Fruit fly (Drosophila melanogaster) S2 (cell line): ENCODE results near the gene CG18262.

Source experiments
- CG8478 ChIP-seq: fragments of >200 bp; optimal IDR thresholded peaks from 2 replicates; lab custom pipeline; 2018
- CTCF ChIP-seq, 2 experiments: fragments of >200 bp; optimal IDR thresholded peaks; 2 replicates each; lab custom pipeline; 2018

dm6 chrX:8178989-8179388 lies 26.2 kb downstream of the CG18262 start:
- TF ChIP-seq CG8478 (no peak), CTCF (optimal IDR thresholded peaks at IDR 0.05; lab: Kevin White, UChicago) (no peak)
